Worm (Caenorhabditis elegans) whole organism, mixed stage, embryonic: Measurements from ENCODE around the gene sri-57.
"Not testable (repeated sequence)": the region's sequence is repeated elsewhere in the genome, so short reads cannot be mapped to it uniquely, and the experiment has no call there.

Source experiments
- M03D4.4 ChIP-seq: sonication (generic microtip); optimal IDR thresholded peaks from 2 replicates; lab custom pipeline; 2017; ENCODE audit warnings: mild to moderate bottlenecking, missing genetic modification characterization, missing compliant biosample characterization
- bed-3 ChIP-seq: fragments of 200-800 bp; sonication (Bioruptor generic); optimal IDR thresholded peaks from 3 replicates; lab custom pipeline; 2018; ENCODE audit warnings: mild to moderate bottlenecking, missing genetic modification characterization, moderate library complexity, missing compliant biosample characterization
- blmp-1 ChIP-seq: fragments of 150-350 bp; optimal IDR thresholded peaks from 2 replicates; lab custom pipeline; 2014; ENCODE audit warnings: missing biosample characterization, missing genetic modification characterization
- ceh-39 ChIP-seq: fragments of 150-350 bp; optimal IDR thresholded peaks from 2 replicates; lab custom pipeline; 2014; ENCODE audit warnings: missing biosample characterization, missing genetic modification characterization
- ceh-43 ChIP-seq: fragments of 200-800 bp; sonication (Bioruptor generic); optimal IDR thresholded peaks from 2 replicates; lab custom pipeline; 2018; ENCODE audit warnings: mild to moderate bottlenecking, missing genetic modification characterization, moderate library complexity, missing compliant biosample characterization
- ceh-83 ChIP-seq: fragments of 200-800 bp; sonication (Bioruptor generic); optimal IDR thresholded peaks from 2 replicates; lab custom pipeline; 2018; ENCODE audit warnings: mild to moderate bottlenecking, missing genetic modification characterization, missing compliant biosample characterization
- ces-1 ChIP-seq: fragments of 150-350 bp; optimal IDR thresholded peaks from 2 replicates; lab custom pipeline; 2014; ENCODE audit warnings: missing biosample characterization, missing genetic modification reagents, missing genetic modification characterization
- cnd-1 ChIP-seq: fragments of 200-800 bp; sonication (Bioruptor generic); optimal IDR thresholded peaks from 2 replicates; lab custom pipeline; 2018; ENCODE audit warnings: mild to moderate bottlenecking, missing genetic modification characterization, missing compliant biosample characterization
- drap-1 ChIP-seq: fragments of 200-800 bp; sonication (Bioruptor generic); optimal IDR thresholded peaks from 3 replicates; lab custom pipeline; 2018; ENCODE audit warnings: mild to moderate bottlenecking, missing genetic modification characterization, missing compliant biosample characterization
- elt-1 ChIP-seq: sonication (generic microtip); optimal IDR thresholded peaks from 2 replicates; lab custom pipeline; 2017; ENCODE audit warnings: missing genetic modification characterization, mild to moderate bottlenecking, missing compliant biosample characterization, antibody characterized with exemption, moderate library complexity, borderline replicate concordance; ENCODE audit not compliant: insufficient read depth
- flh-1 ChIP-seq: fragments of 200-800 bp; sonication (Bioruptor generic); optimal IDR thresholded peaks from 2 replicates; lab custom pipeline; 2018; ENCODE audit warnings: mild to moderate bottlenecking, missing genetic modification characterization, moderate library complexity, missing compliant biosample characterization
- ham-2 ChIP-seq: fragments of 200-800 bp; sonication (Bioruptor generic); optimal IDR thresholded peaks from 2 replicates; lab custom pipeline; 2018; ENCODE audit warnings: mild to moderate bottlenecking, missing genetic modification characterization, missing compliant biosample characterization
- hlh-1 ChIP-seq: fragments of 150-350 bp; optimal IDR thresholded peaks from 2 replicates; lab custom pipeline; 2014; ENCODE audit warnings: missing biosample characterization, missing genetic modification reagents, missing genetic modification characterization
- lin-13 ChIP-seq: fragments of 150-350 bp; optimal IDR thresholded peaks from 2 replicates; lab custom pipeline; 2014; ENCODE audit warnings: missing biosample characterization, missing genetic modification characterization
- lin-32 ChIP-seq: fragments of 200-800 bp; sonication (Bioruptor generic); optimal IDR thresholded peaks from 2 replicates; lab custom pipeline; 2018; ENCODE audit warnings: mild to moderate bottlenecking, missing genetic modification characterization, missing compliant biosample characterization
- lsy-2 ChIP-seq: fragments of 150-350 bp; optimal IDR thresholded peaks from 2 replicates; lab custom pipeline; 2014; ENCODE audit warnings: missing biosample characterization, missing genetic modification characterization
- mep-1 ChIP-seq: fragments of 150-350 bp; optimal IDR thresholded peaks from 2 replicates; lab custom pipeline; 2017; ENCODE audit warnings: missing biosample characterization, missing genetic modification reagents, missing genetic modification characterization, inconsistent platforms
- mls-2 ChIP-seq: sonication (generic microtip); optimal IDR thresholded peaks from 2 replicates; lab custom pipeline; 2016; ENCODE audit warnings: mild to moderate bottlenecking, missing genetic modification characterization, moderate library complexity, missing compliant biosample characterization
- nhr-12 ChIP-seq: fragments of 150-350 bp; optimal IDR thresholded peaks from 2 replicates; lab custom pipeline; 2014; ENCODE audit warnings: missing biosample characterization, missing genetic modification characterization
- nhr-2 ChIP-seq: fragments of 150-350 bp; optimal IDR thresholded peaks from 2 replicates; lab custom pipeline; 2014; ENCODE audit warnings: missing biosample characterization, missing genetic modification characterization
- nhr-237 ChIP-seq: fragments of 150-350 bp; optimal IDR thresholded peaks from 2 replicates; lab custom pipeline; 2014; ENCODE audit warnings: missing biosample characterization, missing genetic modification characterization
- nhr-28 ChIP-seq: fragments of 150-350 bp; optimal IDR thresholded peaks from 2 replicates; lab custom pipeline; 2014; ENCODE audit warnings: missing biosample characterization, missing genetic modification characterization
- pha-4 ChIP-seq: fragments of 150-350 bp; optimal IDR thresholded peaks from 2 replicates; lab custom pipeline; 2018; ENCODE audit warnings: missing biosample characterization, missing genetic modification reagents, missing genetic modification characterization
- sem-2 ChIP-seq: fragments of 200-800 bp; sonication (Bioruptor generic); optimal IDR thresholded peaks from 2 replicates; lab custom pipeline; 2018; ENCODE audit warnings: mild to moderate bottlenecking, missing genetic modification characterization, missing compliant biosample characterization
- snpc-4 ChIP-seq: fragments of 150-350 bp; optimal IDR thresholded peaks from 2 replicates; lab custom pipeline; 2014; ENCODE audit warnings: missing biosample characterization, missing genetic modification characterization
- sptf-1 ChIP-seq: sonication (generic microtip); optimal IDR thresholded peaks from 2 replicates; lab custom pipeline; 2017; ENCODE audit warnings: mild to moderate bottlenecking, missing genetic modification characterization, moderate library complexity, missing compliant biosample characterization
- tbx-8 ChIP-seq: fragments of 200-800 bp; sonication (Bioruptor generic); optimal IDR thresholded peaks from 2 replicates; lab custom pipeline; 2018; ENCODE audit warnings: mild to moderate bottlenecking, missing genetic modification characterization, moderate library complexity, missing compliant biosample characterization
- unc-120 ChIP-seq: sonication (generic microtip); optimal IDR thresholded peaks from 2 replicates; lab custom pipeline; 2017; ENCODE audit warnings: missing genetic modification characterization, missing compliant biosample characterization; ENCODE audit not compliant: poor library complexity, severe bottlenecking
- unc-39 ChIP-seq: fragments of 150-350 bp; optimal IDR thresholded peaks from 2 replicates; lab custom pipeline; 2014; ENCODE audit warnings: missing biosample characterization, missing genetic modification characterization
- zip-8 ChIP-seq: fragments of 150-350 bp; optimal IDR thresholded peaks from 2 replicates; lab custom pipeline; 2014; ENCODE audit warnings: missing biosample characterization, missing genetic modification characterization
- ztf-11 ChIP-seq: fragments of 150-350 bp; optimal IDR thresholded peaks from 2 replicates; lab custom pipeline; 2014; ENCODE audit warnings: missing biosample characterization, missing genetic modification characterization

sri-57 gene

ce11 chrII:2665606-2666005 is 6.6 kb downstream of the sri-57 start, which contains the start of gene F22E5.22:
F22E5.22 (plus strand) TSS chrII:2665906.
- no peak for TF ChIP-seq ces-1
- no peak for TF ChIP-seq ceh-83 (GFP tag; lab: Kevin White, UChicago)
- TF ChIP-seq sem-2 (GFP tag; lab: Kevin White, UChicago): no peak
- no peak for TF ChIP-seq nhr-12 (tag; lab: Kevin White, UChicago)
- no peak for TF ChIP-seq sptf-1 (tag; lab: Kevin White, UChicago)
- TF ChIP-seq zip-8 (tag; lab: Kevin White, UChicago): no peak
- no peak for TF ChIP-seq tbx-8
- no peak for TF ChIP-seq cnd-1 (tag; lab: Kevin White, UChicago)
- no peak for TF ChIP-seq unc-39 (tag; lab: Kevin White, UChicago)
- no peak for TF ChIP-seq pha-4 (tag; lab: Kevin White, UChicago)
- no peak for TF ChIP-seq mls-2 (tag; lab: Kevin White, UChicago)
- TF ChIP-seq elt-1 (tag; lab: Kevin White, UChicago): no peak
- TF ChIP-seq ceh-43 (GFP tag; lab: Kevin White, UChicago): no peak
- no peak for TF ChIP-seq lin-32
- no peak for TF ChIP-seq ztf-11 (tag; lab: Kevin White, UChicago)
- TF ChIP-seq hlh-1 (tag; lab: Kevin White, UChicago): no peak
- TF ChIP-seq snpc-4 (tag; lab: Kevin White, UChicago): no peak
- no peak for TF ChIP-seq nhr-2

- TF ChIP-seq snpc-4 (tag; lab: Kevin White, UChicago); lin-13 (tag; lab: Kevin White, UChicago); ceh-83 (GFP tag; lab: Kevin White, UChicago): not testable (repeated sequence)
Observed at ce11 chrII:2665081-2665480, 7.1 kb downstream of the sri-57 start, which contains the start of gene F22E5.2. F22E5.2 (plus strand) TSS chrII:2665381.

- no peak for TF ChIP-seq bed-3 (GFP tag; lab: Kevin White, UChicago)
Observed at ce11 chrII:2659364-2659763, 12.9 kb downstream of the sri-57 start, which contains the start of gene gcy-21. gcy-21 (plus strand) TSS chrII:2659664.

ce11 chrII:2656606-2657005 is 15.6 kb downstream of the sri-57 start, which contains the start of gene sri-47:
sri-47 (plus strand) TSS chrII:2656906.
- TF ChIP-seq nhr-28 (tag; lab: Kevin White, UChicago): no peak
- TF ChIP-seq nhr-2: no peak
- TF ChIP-seq sptf-1 (tag; lab: Kevin White, UChicago): no peak
- no peak for TF ChIP-seq unc-120
- TF ChIP-seq ztf-11 (tag; lab: Kevin White, UChicago): no peak
- no peak for TF ChIP-seq lin-13 (tag; lab: Kevin White, UChicago)
- no peak for TF ChIP-seq hlh-1 (tag; lab: Kevin White, UChicago)
- TF ChIP-seq nhr-237 (tag; lab: Kevin White, UChicago): no peak
- TF ChIP-seq unc-39 (tag; lab: Kevin White, UChicago): no peak
- TF ChIP-seq flh-1: no peak
- TF ChIP-seq bed-3 (GFP tag; lab: Kevin White, UChicago): no peak
- no peak for TF ChIP-seq drap-1 (GFP tag; lab: Kevin White, UChicago)
- TF ChIP-seq, all 35 proteins: peak for 0

ce11 chrII:2649539-2649938 is 22.7 kb downstream of the sri-57 start, which contains the start of the genes F22E5.13 and F22E5.6:
F22E5.13 (minus strand) TSS chrII:2649639.
F22E5.6 (plus strand) TSS chrII:2649835.
- TF ChIP-seq zip-8 (tag; lab: Kevin White, UChicago) (no peak), elt-1 (tag; lab: Kevin White, UChicago) (no peak), ceh-83 (GFP tag; lab: Kevin White, UChicago) (no peak), unc-120 (no peak), pha-4 (tag; lab: Kevin White, UChicago) (no peak), ceh-43 (GFP tag; lab: Kevin White, UChicago) (no peak), hlh-1 (tag; lab: Kevin White, UChicago) (no peak), ceh-39 (tag; lab: Kevin White, UChicago) (no peak), mep-1 (tag; lab: Kevin White, UChicago) (no peak), drap-1 (GFP tag; lab: Kevin White, UChicago) (no peak), M03D4.4 (tag; lab: Kevin White, UChicago) (no peak), nhr-12 (tag; lab: Kevin White, UChicago) (no peak), cnd-1 (tag; lab: Kevin White, UChicago) (no peak), sem-2 (GFP tag; lab: Kevin White, UChicago) (no peak), mls-2 (tag; lab: Kevin White, UChicago) (no peak), ham-2 (GFP tag; lab: Kevin White, UChicago) (no peak), blmp-1 (no peak), snpc-4 (tag; lab: Kevin White, UChicago) (no peak), lsy-2 (tag; lab: Kevin White, UChicago) (no peak)
